Fruit fly (Drosophila melanogaster) whole organism, wandering third instar larva: Measurements from ENCODE around the gene CG7099.

ENCODE experiments used
- Abd-B ChIP-seq: fragments of >200 bp; optimal IDR thresholded peaks from 2 replicates; lab custom pipeline; 2017; ENCODE audit warnings: missing biosample characterization, missing genetic modification characterization
- CG32264 ChIP-seq: fragments of 200-800 bp; sonication (Bioruptor generic); optimal IDR thresholded peaks from 2 replicates; lab custom pipeline; 2016; ENCODE audit warnings: missing biosample characterization, missing genetic modification characterization
- CG9705 ChIP-seq: fragments of 200-800 bp; sonication (Bioruptor generic); optimal IDR thresholded peaks from 2 replicates; lab custom pipeline; 2018; ENCODE audit warnings: missing biosample characterization, mild to moderate bottlenecking, missing genetic modification characterization
- CrebA ChIP-seq: fragments of 200-800 bp; sonication (Bioruptor generic); optimal IDR thresholded peaks from 2 replicates; lab custom pipeline; 2016; ENCODE audit warnings: missing biosample characterization, mild to moderate bottlenecking, missing genetic modification characterization, borderline replicate concordance
- Dfd ChIP-seq: fragments of >200 bp; optimal IDR thresholded peaks from 2 replicates; lab custom pipeline; 2017; ENCODE audit warnings: missing biosample characterization, missing genetic modification characterization
- Dif ChIP-seq: fragments of 200-275, 200-300 bp; sonication (Bioruptor generic); optimal IDR thresholded peaks from 2 replicates; lab custom pipeline; 2018; ENCODE audit warnings: missing biosample characterization, missing genetic modification characterization; ENCODE audit not compliant: partially characterized antibody
- GATAd ChIP-seq: sonication (Bioruptor generic); optimal IDR thresholded peaks from 2 replicates; lab custom pipeline; 2016; ENCODE audit warnings: missing biosample characterization, missing genetic modification characterization
- HLH106 ChIP-seq: fragments of 200-800 bp; optimal IDR thresholded peaks from 3 replicates; lab custom pipeline; 2019; ENCODE audit warnings: missing biosample characterization, mild to moderate bottlenecking, missing genetic modification characterization, moderate library complexity
- Hnf4 ChIP-seq: fragments of 200-800 bp; sonication (Bioruptor generic); optimal IDR thresholded peaks from 2 replicates; lab custom pipeline; 2016; ENCODE audit warnings: missing biosample characterization, mild to moderate bottlenecking, missing genetic modification characterization
- Hr78 ChIP-seq: fragments of >200 bp; optimal IDR thresholded peaks from 2 replicates; lab custom pipeline; 2017; ENCODE audit warnings: missing biosample characterization, missing genetic modification characterization
- Hr83 ChIP-seq: fragments of 200-300 bp; sonication (Bioruptor generic); optimal IDR thresholded peaks from 2 replicates; lab custom pipeline; 2016; ENCODE audit warnings: missing biosample characterization, mild to moderate bottlenecking, missing genetic modification characterization, moderate library complexity; ENCODE audit not compliant: poor library complexity, severe bottlenecking
- Jra ChIP-seq: sonication (Bioruptor generic); optimal IDR thresholded peaks from 2 replicates; lab custom pipeline; 2016; ENCODE audit warnings: missing biosample characterization, missing genetic modification characterization
- Mio ChIP-seq: sonication (Bioruptor generic); optimal IDR thresholded peaks from 2 replicates; lab custom pipeline; 2016; ENCODE audit warnings: missing biosample characterization, missing genetic modification characterization
- Myc ChIP-seq: fragments of >200 bp; optimal IDR thresholded peaks from 2 replicates; lab custom pipeline; 2017
- N ChIP-seq: fragments of >200 bp; optimal IDR thresholded peaks from 2 replicates; lab custom pipeline; 2018; ENCODE audit warnings: missing biosample characterization, missing external identifiers, missing genetic modification characterization
- OdsH ChIP-seq: fragments of 200-800 bp; sonication (Bioruptor generic); optimal IDR thresholded peaks from 2 replicates; lab custom pipeline; 2016; ENCODE audit warnings: missing biosample characterization, mild to moderate bottlenecking, missing genetic modification characterization
- Rel ChIP-seq, 2 experiments: fragments of 200-800 bp; sonication (Bioruptor generic) in 1 of 2; optimal IDR thresholded peaks; 2 replicates in 1 of 2; 3 replicates in 1 of 2; lab custom pipeline; 2016 to 2019; ENCODE audit warnings: mild to moderate bottlenecking in 2 of 2, missing biosample characterization in 2 of 2, missing genetic modification characterization in 2 of 2, moderate library complexity in 1 of 2
- Sp1 ChIP-seq: fragments of 200-800 bp; sonication (Bioruptor generic); optimal IDR thresholded peaks from 3 replicates; lab custom pipeline; 2019; ENCODE audit warnings: missing biosample characterization, mild to moderate bottlenecking, missing genetic modification characterization, moderate library complexity
- Vsx2 ChIP-seq: fragments of 200-300, 225-300 bp; sonication (Bioruptor generic); optimal IDR thresholded peaks from 2 replicates; lab custom pipeline; 2018; ENCODE audit warnings: missing biosample characterization, missing genetic modification characterization; ENCODE audit not compliant: partially characterized antibody
- br ChIP-seq: fragments of 200-800 bp; sonication (Bioruptor generic); optimal IDR thresholded peaks from 2 replicates; lab custom pipeline; 2016; ENCODE audit warnings: missing biosample characterization, missing genetic modification characterization
- brk ChIP-seq: fragments of 200-800 bp; sonication (Bioruptor generic); optimal IDR thresholded peaks from 2 replicates; lab custom pipeline; 2016; ENCODE audit warnings: missing biosample characterization, mild to moderate bottlenecking, missing genetic modification characterization
- dl ChIP-seq, 2 experiments: fragments of 175-275, 200-275 bp in 1 of 2; fragments of 200-275 bp in 1 of 2; sonication (Bioruptor generic); optimal IDR thresholded peaks; lab custom pipeline; 2018; ENCODE audit warnings: mild to moderate bottlenecking in 2 of 2, missing biosample characterization in 2 of 2, missing genetic modification characterization in 2 of 2, moderate library complexity in 2 of 2; ENCODE audit not compliant: partially characterized antibody in 2 of 2, insufficient read depth in 1 of 2
- dmrt93B ChIP-seq: fragments of 200-800 bp; sonication (Bioruptor generic); optimal IDR thresholded peaks from 2 replicates; lab custom pipeline; 2018; ENCODE audit warnings: missing biosample characterization, mild to moderate bottlenecking, missing genetic modification characterization
- dsf ChIP-seq: sonication (Bioruptor generic); optimal IDR thresholded peaks from 2 replicates; lab custom pipeline; 2016; ENCODE audit warnings: missing biosample characterization, missing genetic modification characterization, borderline replicate concordance
- ey ChIP-seq: fragments of 200-800 bp; sonication (Bioruptor generic); optimal IDR thresholded peaks from 2 replicates; lab custom pipeline; 2016; ENCODE audit warnings: missing biosample characterization, missing genetic modification characterization
- foxo ChIP-seq, 2 experiments: fragments of 200-800 bp; sonication (Bioruptor generic); optimal IDR thresholded peaks; 2 replicates in 1 of 2; 3 replicates in 1 of 2; lab custom pipeline; 2016 to 2017; ENCODE audit warnings: missing biosample characterization in 2 of 2, missing genetic modification characterization in 2 of 2
- fru ChIP-seq: fragments of 200-800 bp; sonication (Bioruptor generic); optimal IDR thresholded peaks from 3 replicates; lab custom pipeline; 2016; ENCODE audit warnings: missing biosample characterization, mild to moderate bottlenecking, missing genetic modification characterization
- h ChIP-seq: fragments of 200-800 bp; sonication (Bioruptor generic); optimal IDR thresholded peaks from 3 replicates; lab custom pipeline; 2016; ENCODE audit warnings: missing biosample characterization, mild to moderate bottlenecking, missing genetic modification characterization
- jim ChIP-seq: fragments of 175-275, 200-325 bp; sonication (Bioruptor generic); optimal IDR thresholded peaks from 2 replicates; lab custom pipeline; 2016; ENCODE audit warnings: missing biosample characterization, mild to moderate bottlenecking, missing genetic modification characterization
- lola ChIP-seq: fragments of >200 bp; optimal IDR thresholded peaks from 2 replicates; lab custom pipeline; 2017; ENCODE audit warnings: missing biosample characterization, missing genetic modification characterization
- pan ChIP-seq: fragments of >200 bp; optimal IDR thresholded peaks from 2 replicates; lab custom pipeline; 2017
- psq ChIP-seq: fragments of 200-800 bp; sonication (Bioruptor generic); optimal IDR thresholded peaks from 3 replicates; lab custom pipeline; 2017; ENCODE audit warnings: missing biosample characterization, mild to moderate bottlenecking, missing genetic modification characterization, moderate library complexity
- rgr ChIP-seq: fragments of 200-800 bp; sonication (Bioruptor generic); optimal IDR thresholded peaks from 3 replicates; lab custom pipeline; 2016; ENCODE audit warnings: missing biosample characterization, mild to moderate bottlenecking, missing genetic modification characterization
- sage ChIP-seq: fragments of 200-800 bp; sonication (Bioruptor generic); optimal IDR thresholded peaks from 2 replicates; lab custom pipeline; 2016; ENCODE audit warnings: missing biosample characterization, mild to moderate bottlenecking, missing genetic modification characterization
- sv ChIP-seq: fragments of 200-800 bp; sonication (Bioruptor generic); optimal IDR thresholded peaks from 3 replicates; lab custom pipeline; 2016; ENCODE audit warnings: missing biosample characterization, missing genetic modification characterization
- tai ChIP-seq: sonication (Bioruptor generic); optimal IDR thresholded peaks from 2 replicates; lab custom pipeline; 2016; ENCODE audit warnings: missing biosample characterization, missing genetic modification characterization
- usp ChIP-seq: fragments of >200 bp; optimal IDR thresholded peaks from 2 replicates; lab custom pipeline; 2017; ENCODE audit warnings: missing biosample characterization, missing genetic modification characterization
- woc ChIP-seq: sonication (Bioruptor generic); optimal IDR thresholded peaks from 2 replicates; lab custom pipeline; 2016; ENCODE audit warnings: missing biosample characterization, mild to moderate bottlenecking, missing genetic modification characterization

The CG7099 gene

DNA sequence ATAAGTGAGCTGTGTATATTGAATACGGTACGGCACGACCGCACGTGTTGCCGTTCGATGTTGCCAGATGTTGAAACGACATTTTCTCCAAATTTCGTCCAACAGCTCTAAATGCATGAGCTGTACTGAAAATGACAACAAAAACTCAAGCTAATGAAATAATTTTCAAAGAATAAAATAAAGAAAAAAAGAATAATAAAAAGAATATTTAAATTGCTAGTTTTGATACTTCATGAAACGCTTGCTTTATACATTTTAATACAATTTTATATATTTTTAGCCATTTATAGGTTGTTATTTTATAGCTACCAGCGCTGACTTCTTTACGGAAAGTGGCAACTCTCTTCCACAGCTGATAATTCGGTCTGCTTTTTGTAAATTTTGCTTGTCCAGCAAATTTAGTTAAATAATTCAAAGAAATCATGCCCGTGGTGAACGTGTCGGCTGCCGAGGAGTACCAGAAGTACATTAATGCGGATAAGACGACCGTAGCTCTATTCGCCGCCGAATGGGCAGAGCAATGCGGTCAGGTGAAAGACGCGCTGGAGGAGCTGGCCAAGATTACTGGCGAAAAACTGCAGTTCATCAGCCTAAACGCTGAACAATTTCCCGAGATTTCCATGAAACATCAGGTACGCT is 21.1 kb upstream of the CG7099 start, which contains the start of the genes Nnp-1 and Grx3 (continued):
- TF ChIP-seq CrebA (GFP tag; lab: Kevin White, UChicago) (no peak), rgr (GFP tag; lab: Kevin White, UChicago) (no peak), jim (GFP tag; lab: Kevin White, UChicago) (no peak), N (no peak), usp (GFP tag; lab: Kevin White, UChicago) (no peak), dsf (GFP tag; lab: Kevin White, UChicago) (no peak), Hnf4 (GFP tag; lab: Kevin White, UChicago) (no peak), HLH106 (tag; lab: Kevin White, UChicago) (peak; percentile 82), h (GFP tag; lab: Kevin White, UChicago) (peak; percentile 1), tai (GFP tag; lab: Kevin White, UChicago) (no peak), foxo (GFP tag; optimal IDR thresholded peaks at IDR 0.05; lab: Kevin White, UChicago) (peak in 1 of 2 experiments; percentile 62), dmrt93B (GFP tag; lab: Kevin White, UChicago) (peak; percentile 53)

DNA sequence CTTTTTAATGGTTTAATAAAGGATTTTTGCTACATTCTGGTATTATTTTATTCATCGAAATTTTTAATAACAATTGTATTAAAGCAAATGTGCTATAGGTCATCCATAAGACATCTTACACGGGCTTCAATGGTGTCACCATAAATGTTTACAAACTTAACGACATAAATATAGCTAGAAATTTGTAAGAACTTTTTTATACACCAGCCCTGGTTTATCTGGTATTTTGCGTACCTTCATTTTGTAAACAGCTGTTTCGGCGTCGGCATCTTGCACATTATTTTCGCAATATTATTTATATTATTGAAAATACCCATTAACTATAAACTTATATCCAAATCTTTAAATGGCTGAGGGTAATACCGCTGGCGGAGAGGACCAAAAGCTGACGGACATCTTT is 20.0 kb upstream of the CG7099 start, which contains the start of gene Tap42:
Tap42 (plus strand) TSS at position 240 of the 400 bp plus-strand sequence.
- TF ChIP-seq N, result no peak
- TF ChIP-seq lola, result no peak
- no peak for TF ChIP-seq jim (GFP tag; lab: Kevin White, UChicago)
- no peak for TF ChIP-seq Vsx2 (GFP tag; lab: Kevin White, UChicago)
- peak; percentile 64 for TF ChIP-seq Myc (lab: Kevin White, UChicago)
- no peak for TF ChIP-seq Hnf4 (GFP tag; lab: Kevin White, UChicago)
- no peak for TF ChIP-seq psq (GFP tag; lab: Kevin White, UChicago)
- no peak for TF ChIP-seq ey
- no peak for TF ChIP-seq Hr78 (GFP tag; lab: Kevin White, UChicago)
- TF ChIP-seq rgr (GFP tag; lab: Kevin White, UChicago), result no peak
- TF ChIP-seq usp (GFP tag; lab: Kevin White, UChicago), result no peak
- no peak for TF ChIP-seq HLH106 (tag; lab: Kevin White, UChicago)
- no peak for TF ChIP-seq dl (GFP tag; optimal IDR thresholded peaks at IDR 0.05; lab: Kevin White, UChicago; ENCODE audit: insufficient read depth in 1 of 2, partially characterized antibody in 2 of 2)
- TF ChIP-seq foxo (GFP tag; optimal IDR thresholded peaks at IDR 0.05; lab: Kevin White, UChicago), result peak in 1 of 2 experiments; percentile 29
- TF ChIP-seq CrebA (GFP tag; lab: Kevin White, UChicago), result no peak
- no peak for TF ChIP-seq Mio (GFP tag; lab: Kevin White, UChicago)
- TF ChIP-seq woc (GFP tag; lab: Kevin White, UChicago), result peak; percentile 52
- TF ChIP-seq Dif (GFP tag; lab: Kevin White, UChicago), result no peak
- no peak for TF ChIP-seq Dfd
- no peak for TF ChIP-seq Hr83 (GFP tag; lab: Kevin White, UChicago)
- TF ChIP-seq dsf (GFP tag; lab: Kevin White, UChicago), result no peak
- TF ChIP-seq GATAd (GFP tag; lab: Kevin White, UChicago), result no peak
- TF ChIP-seq CG32264 (GFP tag; lab: Kevin White, UChicago), result no peak
- TF ChIP-seq dmrt93B (GFP tag; lab: Kevin White, UChicago), result no peak
- peak; percentile 40 for TF ChIP-seq brk
- no peak for TF ChIP-seq br (GFP tag; lab: Kevin White, UChicago)
- peak; percentile 76 for TF ChIP-seq sage (GFP tag; lab: Kevin White, UChicago)
- TF ChIP-seq Jra, result no peak
- no peak for TF ChIP-seq Abd-B (GFP tag; lab: Kevin White, UChicago)
- no peak for TF ChIP-seq OdsH (GFP tag; lab: Kevin White, UChicago)
- peak; percentile 14 for TF ChIP-seq Sp1 (GFP tag; lab: Kevin White, UChicago)
- TF ChIP-seq fru, result peak; percentile 3
- TF ChIP-seq h (GFP tag; lab: Kevin White, UChicago), result peak; percentile 17
- TF ChIP-seq Rel (GFP tag; optimal IDR thresholded peaks at IDR 0.05; lab: Kevin White, UChicago), result no peak
- no peak for TF ChIP-seq Rel (tag; optimal IDR thresholded peaks at IDR 0.05; lab: Kevin White, UChicago)
- no peak for TF ChIP-seq tai (GFP tag; lab: Kevin White, UChicago)
- TF ChIP-seq pan (lab: Kevin White, UChicago), result no peak
- peak; percentile 31 for TF ChIP-seq sv
- no peak for TF ChIP-seq CG9705 (GFP tag; lab: Kevin White, UChicago)
